Fruit fly (Drosophila melanogaster): ENCODE results near the gene CG14147.

Gene CG14147

dm6 chr3L:10999558-10999957 lies 27.1 kb downstream of the CG14147 start:
- TF ChIP-seq CG9139 (GFP tag; optimal IDR thresholded peaks at IDR 0.05) (no peak), Sox102F (GFP tag; optimal IDR thresholded peaks at IDR 0.05) (no peak), Hr39 (GFP tag; optimal IDR thresholded peaks at IDR 0.05) (no peak), spab (GFP tag; optimal IDR thresholded peaks at IDR 0.05) (no peak), esn (GFP tag; optimal IDR thresholded peaks at IDR 0.05) (no peak), dsx (GFP tag; optimal IDR thresholded peaks at IDR 0.05; ENCODE audit: poor library complexity, severe bottlenecking) (no peak), Met (GFP tag; optimal IDR thresholded peaks at IDR 0.05) (no peak), lz (GFP tag; optimal IDR thresholded peaks at IDR 0.05) (no peak), CG11902 (GFP tag; optimal IDR thresholded peaks at IDR 0.05) (no peak), Smox (GFP tag; optimal IDR thresholded peaks at IDR 0.05) (no peak), CG8632 (GFP tag; optimal IDR thresholded peaks at IDR 0.05) (no peak), acj6 (GFP tag; optimal IDR thresholded peaks at IDR 0.05) (no peak)

- TF ChIP-seq Smox (GFP tag; optimal IDR thresholded peaks at IDR 0.05), result no peak
- TF ChIP-seq Met (GFP tag; optimal IDR thresholded peaks at IDR 0.05), result no peak
- TF ChIP-seq Ets21C (GFP tag; optimal IDR thresholded peaks at IDR 0.05), result no peak
- no peak for TF ChIP-seq CG11762 (GFP tag; optimal IDR thresholded peaks at IDR 0.05; ENCODE audit: insufficient read depth)
- TF ChIP-seq CG16779 (tag; optimal IDR thresholded peaks at IDR 0.05), result no peak
- no peak for TF ChIP-seq CG6854 (GFP tag; optimal IDR thresholded peaks at IDR 0.05)
- TF ChIP-seq dac (GFP tag; optimal IDR thresholded peaks at IDR 0.05), result no peak
- TF ChIP-seq OdsH (GFP tag; optimal IDR thresholded peaks at IDR 0.05), result no peak
- no peak for TF ChIP-seq CG31627 (GFP tag; optimal IDR thresholded peaks at IDR 0.05)
- TF ChIP-seq CG7368 (GFP tag; optimal IDR thresholded peaks at IDR 0.05), result no peak
- no peak for TF ChIP-seq CG15336 (GFP tag; IDR thresholded peaks at IDR 0.05)
- no peak for TF ChIP-seq ss (GFP tag; optimal IDR thresholded peaks at IDR 0.05)
- no peak for TF ChIP-seq CG10669 (GFP tag; optimal IDR thresholded peaks at IDR 0.05)
- TF ChIP-seq fd59A (GFP tag; optimal IDR thresholded peaks at IDR 0.05), result no peak
- no peak for TF ChIP-seq CG9139 (GFP tag; optimal IDR thresholded peaks at IDR 0.05)
- TF ChIP-seq Sox14 (GFP tag; optimal IDR thresholded peaks at IDR 0.05), result no peak
- TF ChIP-seq Hr38 (GFP tag; optimal IDR thresholded peaks at IDR 0.05), result no peak
- TF ChIP-seq CG6808 (GFP tag; optimal IDR thresholded peaks at IDR 0.05), result no peak
- no peak for TF ChIP-seq topi (GFP tag; optimal IDR thresholded peaks at IDR 0.05)
These were observed 29.3 kb downstream of the CG14147 start for dm6 chr3L:11001719-11002118.

dm6 chr3L:11002923-11003322 lies 30.5 kb downstream of the CG14147 start:
- no peak for TF ChIP-seq Ets21C (GFP tag; optimal IDR thresholded peaks at IDR 0.05)
- no peak for TF ChIP-seq CG4318 (GFP tag; optimal IDR thresholded peaks at IDR 0.05)
- no peak for TF ChIP-seq Smox (GFP tag; optimal IDR thresholded peaks at IDR 0.05)
- no peak for TF ChIP-seq CG7368 (GFP tag; optimal IDR thresholded peaks at IDR 0.05)
- no peak for TF ChIP-seq dsx (GFP tag; optimal IDR thresholded peaks at IDR 0.05; ENCODE audit: poor library complexity, severe bottlenecking)
- no peak for TF ChIP-seq dac (GFP tag; optimal IDR thresholded peaks at IDR 0.05)
- peak; percentile 53 for TF ChIP-seq fkh (GFP tag; optimal IDR thresholded peaks at IDR 0.05)
- no peak for TF ChIP-seq cyc (GFP tag; optimal IDR thresholded peaks at IDR 0.05)

DNA sequence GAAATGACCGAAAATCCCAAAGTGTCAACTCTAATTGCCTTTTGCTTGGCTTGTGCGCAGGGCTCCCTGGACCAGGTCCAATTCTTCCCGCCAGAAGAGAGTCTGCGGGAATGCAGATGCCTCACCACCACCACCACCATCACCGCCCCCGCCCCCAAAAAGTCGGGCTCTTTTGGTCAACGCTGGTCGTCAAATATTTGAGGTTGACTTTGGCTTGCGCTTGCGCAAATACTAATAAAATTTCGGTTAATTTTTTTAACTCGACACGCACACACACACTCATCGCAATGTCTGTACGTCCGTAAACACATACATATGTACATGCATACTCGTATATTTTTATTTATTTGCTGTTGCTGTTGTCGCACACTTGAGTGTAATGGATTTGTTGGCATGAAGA lies 31.5 kb downstream of the CG14147 start:
- TF ChIP-seq CG1621 (tag; optimal IDR thresholded peaks at IDR 0.05) (no peak), fkh (GFP tag; optimal IDR thresholded peaks at IDR 0.05) (peak; percentile 83), CG34406 (GFP tag; optimal IDR thresholded peaks at IDR 0.05) (no peak), salr (GFP tag; optimal IDR thresholded peaks at IDR 0.05) (no peak), Hr38 (GFP tag; optimal IDR thresholded peaks at IDR 0.05) (no peak), Blimp-1 (GFP tag; optimal IDR thresholded peaks at IDR 0.05) (no peak), svp (GFP tag) (peak; percentile 31), vri (GFP tag; optimal IDR thresholded peaks at IDR 0.05) (no peak), CG6854 (GFP tag; optimal IDR thresholded peaks at IDR 0.05) (peak; percentile 11), CG6163 (GFP tag; IDR thresholded peaks at IDR 0.05) (no peak), CG16779 (tag; optimal IDR thresholded peaks at IDR 0.05) (no peak), Eip78C (GFP tag) (no peak)

Data from whole organism, prepupa.